Worm (Caenorhabditis elegans) whole organism, L3 larva: ENCODE data around the gene ttbk-6.

Experiments
- R02D3.7 ChIP-seq: fragments of 150-350 bp; optimal IDR thresholded peaks from 2 replicates; lab custom pipeline; 2014; ENCODE audit warnings: missing biosample characterization, missing genetic modification characterization
- ZK546.5 ChIP-seq: sonication (generic microtip); optimal IDR thresholded peaks from 2 replicates; lab custom pipeline; 2017; ENCODE audit warnings: missing biosample characterization, missing genetic modification characterization
- aly-2 ChIP-seq: fragments of 150-350 bp; optimal IDR thresholded peaks from 2 replicates; lab custom pipeline; 2014; ENCODE audit warnings: missing biosample characterization, missing genetic modification characterization
- ama-1 ChIP-seq: fragments of 150-350 bp; optimal IDR thresholded peaks from 2 replicates; lab custom pipeline; 2018
- ceh-16 ChIP-seq: sonication (generic microtip); optimal IDR thresholded peaks from 2 replicates; lab custom pipeline; 2017; ENCODE audit warnings: missing biosample characterization, missing genetic modification characterization
- ceh-28 ChIP-seq: fragments of 150-350 bp; optimal IDR thresholded peaks from 2 replicates; lab custom pipeline; 2014; ENCODE audit warnings: missing biosample characterization, missing genetic modification reagents, missing genetic modification characterization
- ceh-82 ChIP-seq: fragments of 150-350 bp; optimal IDR thresholded peaks from 2 replicates; lab custom pipeline; 2014; ENCODE audit warnings: missing biosample characterization, missing genetic modification characterization
- daf-12 ChIP-seq: fragments of 150-350 bp; optimal IDR thresholded peaks from 2 replicates; lab custom pipeline; 2014; ENCODE audit warnings: missing biosample characterization, missing genetic modification reagents, missing genetic modification characterization
- egl-27 ChIP-seq: sonication (generic microtip); optimal IDR thresholded peaks from 4 replicates; lab custom pipeline; 2017; ENCODE audit warnings: missing biosample characterization, missing genetic modification reagents, missing genetic modification characterization
- egl-5 ChIP-seq: fragments of 150-350 bp; optimal IDR thresholded peaks from 2 replicates; lab custom pipeline; 2017; ENCODE audit warnings: missing biosample characterization, missing genetic modification reagents, missing genetic modification characterization, inconsistent platforms
- elt-1 ChIP-seq: fragments of 150-350 bp; optimal IDR thresholded peaks from 2 replicates; lab custom pipeline; 2014; ENCODE audit warnings: missing biosample characterization, missing genetic modification characterization
- elt-2 ChIP-seq: sonication (generic microtip); optimal IDR thresholded peaks from 2 replicates; lab custom pipeline; 2016; ENCODE audit warnings: missing genetic modification reagents, mild to moderate bottlenecking, missing genetic modification characterization, missing compliant biosample characterization
- elt-3 ChIP-seq, 3 experiments: fragments of 150-350 bp in 1 of 3; sonication (generic microtip) in 2 of 3; optimal IDR thresholded peaks; 2 replicates in 2 of 3; 4 replicates in 1 of 3; lab custom pipeline; 2014 to 2017; ENCODE audit warnings: missing biosample characterization in 3 of 3, missing genetic modification characterization in 3 of 3
- fkh-2 ChIP-seq: fragments of 150-350 bp; optimal IDR thresholded peaks from 2 replicates; lab custom pipeline; 2014; ENCODE audit warnings: missing biosample characterization, missing genetic modification reagents, missing genetic modification characterization
- fos-1 ChIP-seq: fragments of 150-350 bp; optimal IDR thresholded peaks from 2 replicates; lab custom pipeline; 2014; ENCODE audit warnings: missing biosample characterization, missing genetic modification characterization
- hmg-11 ChIP-seq: sonication (generic microtip); optimal IDR thresholded peaks from 2 replicates; lab custom pipeline; 2016; ENCODE audit warnings: missing genetic modification characterization, missing compliant biosample characterization
- jun-1 ChIP-seq: fragments of 150-350 bp; optimal IDR thresholded peaks from 2 replicates; lab custom pipeline; 2014; ENCODE audit warnings: missing biosample characterization, missing genetic modification reagents, missing genetic modification characterization
- lin-15B ChIP-seq: fragments of 150-350 bp; optimal IDR thresholded peaks from 2 replicates; lab custom pipeline; 2014; ENCODE audit warnings: missing biosample characterization, missing genetic modification characterization
- mml-1 ChIP-seq: fragments of 150-350 bp; sonication (generic microtip); optimal IDR thresholded peaks from 3 replicates; lab custom pipeline; 2014; ENCODE audit warnings: missing biosample characterization, missing genetic modification characterization
- nfya-1 ChIP-seq: sonication (generic microtip); optimal IDR thresholded peaks from 2 replicates; lab custom pipeline; 2017; ENCODE audit warnings: missing genetic modification characterization, mild to moderate bottlenecking, missing compliant biosample characterization, antibody characterized with exemption, moderate library complexity; ENCODE audit not compliant: insufficient read depth
- nhr-11 ChIP-seq: fragments of 150-350 bp; optimal IDR thresholded peaks from 2 replicates; lab custom pipeline; 2014; ENCODE audit warnings: missing biosample characterization, missing genetic modification characterization
- nhr-12 ChIP-seq: fragments of 150-350 bp; optimal IDR thresholded peaks from 2 replicates; lab custom pipeline; 2014; ENCODE audit warnings: missing biosample characterization, missing genetic modification characterization
- nhr-23 ChIP-seq: fragments of 150-350 bp; optimal IDR thresholded peaks from 2 replicates; lab custom pipeline; 2014; ENCODE audit warnings: missing biosample characterization, missing genetic modification reagents, missing genetic modification characterization
- nhr-237 ChIP-seq: fragments of 150-350 bp; optimal IDR thresholded peaks from 2 replicates; lab custom pipeline; 2014; ENCODE audit warnings: missing biosample characterization, missing genetic modification characterization
- nhr-25 ChIP-seq: sonication (generic microtip); optimal IDR thresholded peaks from 2 replicates; lab custom pipeline; 2017; ENCODE audit warnings: missing biosample characterization, missing genetic modification characterization
- nhr-43 ChIP-seq: sonication (generic microtip); optimal IDR thresholded peaks from 2 replicates; lab custom pipeline; 2016; ENCODE audit warnings: mild to moderate bottlenecking, missing genetic modification characterization, missing compliant biosample characterization; ENCODE audit not compliant: poor library complexity, severe bottlenecking
- nhr-67 ChIP-seq: fragments of 150-350 bp; optimal IDR thresholded peaks from 2 replicates; lab custom pipeline; 2014; ENCODE audit warnings: missing biosample characterization, missing genetic modification characterization
- nhr-76 ChIP-seq: fragments of 150-350 bp; sonication (generic microtip); optimal IDR thresholded peaks from 5 replicates; lab custom pipeline; 2014; ENCODE audit warnings: missing biosample characterization, missing genetic modification characterization
- pha-4 ChIP-seq: fragments of 150-350 bp; optimal IDR thresholded peaks from 2 replicates; lab custom pipeline; 2014; ENCODE audit warnings: missing biosample characterization, missing genetic modification reagents, missing genetic modification characterization
- pqm-1 ChIP-seq: fragments of 150-350 bp; optimal IDR thresholded peaks from 2 replicates; lab custom pipeline; 2017; ENCODE audit warnings: missing biosample characterization, missing genetic modification characterization, inconsistent platforms
- skn-1 ChIP-seq: fragments of 150-350 bp; optimal IDR thresholded peaks from 2 replicates; lab custom pipeline; 2014; ENCODE audit warnings: missing biosample characterization, missing genetic modification characterization
- snpc-4 ChIP-seq: fragments of 150-350 bp; optimal IDR thresholded peaks from 2 replicates; lab custom pipeline; 2014; ENCODE audit warnings: missing biosample characterization, missing genetic modification characterization
- tbx-2 ChIP-seq: sonication (generic microtip); optimal IDR thresholded peaks from 2 replicates; lab custom pipeline; 2016; ENCODE audit warnings: mild to moderate bottlenecking, missing genetic modification characterization, missing compliant biosample characterization
- unc-39 ChIP-seq: sonication (generic microtip); optimal IDR thresholded peaks from 4 replicates; lab custom pipeline; 2017; ENCODE audit warnings: missing biosample characterization, missing genetic modification characterization
- zag-1 ChIP-seq: fragments of 150-350 bp; optimal IDR thresholded peaks from 2 replicates; lab custom pipeline; 2014; ENCODE audit warnings: missing biosample characterization, missing genetic modification characterization
- ztf-11 ChIP-seq: fragments of 150-350 bp; optimal IDR thresholded peaks from 2 replicates; lab custom pipeline; 2014; ENCODE audit warnings: missing biosample characterization, missing genetic modification characterization
- ztf-4 ChIP-seq: fragments of 150-350 bp; optimal IDR thresholded peaks from 2 replicates; lab custom pipeline; 2014; ENCODE audit warnings: missing biosample characterization, missing genetic modification characterization

ttbk-6 gene

DNA sequence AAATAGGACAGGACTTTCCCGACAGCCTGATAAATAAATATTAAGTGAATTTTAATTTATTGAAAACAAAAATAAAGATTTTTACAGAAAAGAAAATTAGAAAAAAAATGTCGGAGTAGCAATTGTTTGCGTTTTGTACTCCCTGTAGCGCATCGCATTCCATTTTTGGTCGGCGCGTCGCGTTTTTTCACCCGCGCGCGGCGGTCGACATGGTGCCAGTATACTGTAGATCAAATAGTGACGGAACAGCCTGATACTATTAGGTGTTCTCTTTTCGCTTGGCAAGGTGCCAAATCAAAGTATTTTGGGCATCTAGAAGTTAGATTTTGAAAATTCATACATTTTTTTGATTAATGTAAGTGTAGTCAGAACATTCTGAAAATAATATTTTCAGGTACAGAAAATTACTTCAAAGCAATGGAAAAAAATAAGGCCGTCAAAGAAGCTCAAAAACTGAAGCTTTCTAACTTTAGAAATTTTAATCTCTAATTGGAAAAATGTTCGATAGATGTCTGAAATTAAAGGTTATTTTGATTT, 24.3 kb downstream of the ttbk-6 start:
- TF ChIP-seq snpc-4 (tag; lab: Kevin White, UChicago) (no peak), fos-1 (tag; lab: Kevin White, UChicago) (no peak), nhr-237 (tag; lab: Kevin White, UChicago) (no peak), elt-1 (no peak), lin-15B (tag; lab: Kevin White, UChicago) (no peak)
- TF ChIP-seq, all 47 proteins: peak for 0

DNA sequence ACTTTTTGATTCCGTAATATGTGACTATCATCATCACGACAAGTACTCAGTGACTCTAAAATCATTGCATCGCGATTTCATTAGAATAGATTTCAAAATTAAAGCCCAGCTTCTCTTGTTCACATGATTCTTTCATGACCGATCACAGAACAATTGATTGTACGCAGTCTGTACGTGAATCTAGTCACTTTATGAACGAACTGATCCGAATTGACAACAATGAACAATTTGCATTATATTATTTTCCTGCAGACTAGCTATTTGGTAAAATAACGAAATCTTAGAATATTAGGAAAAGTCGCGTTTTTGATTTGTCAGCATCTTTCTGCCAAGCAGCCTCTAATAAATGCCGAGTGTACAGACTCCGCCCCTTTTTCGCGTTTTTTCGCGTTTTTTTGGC, 25.0 kb downstream of the ttbk-6 start:
- no peak for TF ChIP-seq nhr-76 (tag; lab: Kevin White, UChicago)
- TF ChIP-seq unc-39 (tag; lab: Kevin White, UChicago) = no peak
- no peak for TF ChIP-seq snpc-4 (tag; lab: Kevin White, UChicago)
- no peak for TF ChIP-seq tbx-2 (tag; lab: Kevin White, UChicago)
- peak; percentile 33 for TF ChIP-seq nhr-43 (tag; lab: Kevin White, UChicago)
- no peak for TF ChIP-seq elt-1
- TF ChIP-seq elt-3 (tag; optimal IDR thresholded peaks at IDR 0.05; lab: Kevin White, UChicago) = no peak
- TF ChIP-seq nhr-25 (tag; lab: Kevin White, UChicago) = no peak
- TF ChIP-seq daf-12 = no peak

DNA sequence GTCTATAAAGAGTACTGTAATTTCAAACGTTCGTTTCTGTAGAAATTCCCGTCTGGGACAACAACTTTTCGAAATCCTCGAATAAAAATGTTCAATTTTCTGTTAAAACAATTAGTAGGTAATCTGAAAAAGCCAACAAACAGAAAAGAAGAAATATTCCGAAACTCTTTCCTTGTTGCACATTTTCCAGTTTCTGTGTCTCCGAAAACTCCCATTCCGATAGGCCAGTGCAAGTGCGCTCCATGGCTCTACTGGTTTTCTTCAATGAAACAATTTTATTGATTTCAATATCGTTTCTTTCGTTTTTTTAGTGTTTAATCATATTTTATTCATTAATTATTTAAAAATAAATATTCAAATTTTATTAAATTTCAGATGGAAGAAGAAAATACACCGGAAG, 28.1 kb downstream of the ttbk-6 start, which contains the start of gene F54D8.6:
Gene F54D8.6, plus strand, starts transcription at position 370 of the 400 bp plus-strand sequence.
- peak; percentile 23 for TF ChIP-seq hmg-11
- TF ChIP-seq nhr-76 (tag; lab: Kevin White, UChicago) = no peak
- no peak for TF ChIP-seq nhr-12 (tag; lab: Kevin White, UChicago)
- peak; percentile 63 for TF ChIP-seq nfya-1
- TF ChIP-seq nhr-25 (tag; lab: Kevin White, UChicago) = peak; percentile 18
- TF ChIP-seq zag-1 (tag; lab: Kevin White, UChicago) = no peak
- TF ChIP-seq nhr-67 (tag; lab: Kevin White, UChicago) = no peak
- TF ChIP-seq egl-27 = no peak
- TF ChIP-seq snpc-4 (tag; lab: Kevin White, UChicago) = peak; percentile 51
- no peak for TF ChIP-seq elt-1
- TF ChIP-seq elt-3 (tag; optimal IDR thresholded peaks at IDR 0.05; lab: Kevin White, UChicago) = no peak
- TF ChIP-seq ama-1 (lab: Kevin White, UChicago) = no peak
- TF ChIP-seq pqm-1 = peak; percentile 18
- TF ChIP-seq aly-2 = no peak
- TF ChIP-seq fkh-2 (tag; lab: Kevin White, UChicago) = no peak
- TF ChIP-seq lin-15B (tag; lab: Kevin White, UChicago) = peak; percentile 79
- no peak for TF ChIP-seq ceh-16 (tag; lab: Kevin White, UChicago)
- TF ChIP-seq mml-1 (tag; lab: Kevin White, UChicago) = no peak
- TF ChIP-seq skn-1 (tag; lab: Kevin White, UChicago) = no peak
- peak; percentile 5 for TF ChIP-seq elt-2
- no peak for TF ChIP-seq tbx-2 (tag; lab: Kevin White, UChicago)
- TF ChIP-seq nhr-23 (tag; lab: Kevin White, UChicago) = peak; percentile 52
- TF ChIP-seq pha-4 (tag; lab: Kevin White, UChicago) = no peak
- TF ChIP-seq unc-39 (tag; lab: Kevin White, UChicago) = no peak
- no peak for TF ChIP-seq R02D3.7
- TF ChIP-seq daf-12 = no peak
- no peak for TF ChIP-seq ztf-11 (tag; lab: Kevin White, UChicago)
- no peak for TF ChIP-seq ceh-82
- TF ChIP-seq nhr-11 = no peak
- no peak for TF ChIP-seq ZK546.5
- no peak for TF ChIP-seq ztf-4 (tag; lab: Kevin White, UChicago)

DNA sequence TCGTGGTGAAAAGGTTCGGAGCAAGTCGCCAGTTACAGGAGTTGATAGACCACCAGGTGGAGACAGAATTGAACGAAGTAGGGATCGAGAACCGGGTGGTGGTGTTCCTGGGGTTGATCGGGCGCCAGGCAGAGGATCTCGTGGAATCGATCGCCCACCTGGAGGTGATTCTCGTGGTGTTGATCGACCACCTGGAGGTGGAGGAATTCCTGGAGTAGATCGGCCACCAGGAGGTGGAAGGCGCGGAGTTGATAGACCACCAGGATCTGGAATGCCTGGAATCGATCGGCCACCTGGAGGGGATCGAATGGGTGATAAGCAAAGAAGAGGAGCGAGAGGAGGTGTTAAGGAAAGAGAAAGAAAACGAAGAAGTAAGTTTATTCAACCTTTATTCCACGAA, 31.0 kb downstream of the ttbk-6 start:
- TF ChIP-seq egl-5 (tag; lab: Kevin White, UChicago) = no peak
- no peak for TF ChIP-seq unc-39 (tag; lab: Kevin White, UChicago)
- TF ChIP-seq nhr-25 (tag; lab: Kevin White, UChicago) = no peak
- no peak for TF ChIP-seq jun-1
- TF ChIP-seq ceh-28 = no peak
- TF ChIP-seq nhr-12 (tag; lab: Kevin White, UChicago) = no peak
- TF ChIP-seq nfya-1 = no peak
- TF ChIP-seq, all 47 proteins: peak for 0
